Worm (Caenorhabditis elegans) whole organism, young adult: ENCODE data around the gene W01B6.6.

ENCODE experiments used
- B0019.2 ChIP-seq: fragments of 200-800 bp; sonication (Bioruptor generic); conservative IDR thresholded peaks from 2 replicates; pipeline ENCODE4 v1.3.6; 2022; ENCODE audit warnings: missing genetic modification reagents, missing genetic modification characterization, missing compliant biosample characterization
- B0035.1 ChIP-seq: sonication (generic microtip); optimal IDR thresholded peaks from 2 replicates; lab custom pipeline; 2016; ENCODE audit warnings: missing genetic modification characterization, mild to moderate bottlenecking, missing compliant biosample characterization, missing genotype, missing genetic modification reagents
- D2030.7 ChIP-seq: fragments of 200-800 bp; sonication (Bioruptor generic); IDR thresholded peaks from 2 replicates; pipeline ENCODE4 v1.3.6; 2022; ENCODE audit warnings: missing genetic modification reagents, missing genetic modification characterization, missing compliant biosample characterization
- F23B12.7 ChIP-seq: sonication (generic microtip); optimal IDR thresholded peaks from 2 replicates; lab custom pipeline; 2017; ENCODE audit warnings: missing genetic modification characterization, mild to moderate bottlenecking, missing compliant biosample characterization, antibody characterized with exemption, moderate library complexity; ENCODE audit not compliant: insufficient read depth
- F57C9.4 ChIP-seq: sonication (generic microtip); optimal IDR thresholded peaks from 2 replicates; lab custom pipeline; 2017; ENCODE audit warnings: mild to moderate bottlenecking, missing genetic modification characterization, missing compliant biosample characterization
- K11D2.4 ChIP-seq: fragments of 200-800 bp; sonication (Bioruptor generic); IDR thresholded peaks from 2 replicates; pipeline ENCODE4 v1.3.6; 2022; ENCODE audit warnings: missing genetic modification reagents, missing genetic modification characterization, missing compliant biosample characterization
- T26A5.8 ChIP-seq: sonication (generic microtip); optimal IDR thresholded peaks from 2 replicates; lab custom pipeline; 2016; ENCODE audit warnings: missing genetic modification characterization, missing compliant biosample characterization
- Y95B8A.8 ChIP-seq: fragments of 200-800 bp; sonication (Bioruptor generic); IDR thresholded peaks from 2 replicates; pipeline ENCODE4 v1.3.6; 2022; ENCODE audit warnings: missing genetic modification reagents, missing genetic modification characterization, missing compliant biosample characterization
- attf-3 ChIP-seq: fragments of 200-800 bp; sonication (Bioruptor generic); conservative IDR thresholded peaks from 2 replicates; pipeline ENCODE4 v1.3.6; 2022; ENCODE audit warnings: missing genetic modification reagents, missing genetic modification characterization, missing compliant biosample characterization
- attf-5 ChIP-seq: fragments of 200-800 bp; sonication (Bioruptor generic); optimal IDR thresholded peaks from 2 replicates; lab custom pipeline; 2018; ENCODE audit warnings: mild to moderate bottlenecking, missing genetic modification characterization, missing compliant biosample characterization
- bed-1 ChIP-seq: fragments of 200-800 bp; sonication (Bioruptor generic); IDR thresholded peaks from 2 replicates; pipeline ENCODE4 v1.3.6; 2022; ENCODE audit warnings: missing genetic modification reagents, missing genetic modification characterization, missing compliant biosample characterization
- ccch-3 ChIP-seq: fragments of 200-800 bp; sonication (Bioruptor generic); optimal IDR thresholded peaks from 2 replicates; lab custom pipeline; 2018; ENCODE audit warnings: mild to moderate bottlenecking, missing genetic modification characterization, missing compliant biosample characterization
- cebp-1 ChIP-seq, 2 experiments: fragments of 200-800 bp in 1 of 2; sonication (Bioruptor generic) in 1 of 2; sonication (generic microtip) in 1 of 2; IDR thresholded peaks in 1 of 2; optimal IDR thresholded peaks in 1 of 2; 2 replicates each; pipeline versions ENCODE4 v1.3.6 to Lab custom; 2017 to 2022; ENCODE audit warnings: missing compliant biosample characterization in 2 of 2, missing genetic modification characterization in 2 of 2, mild to moderate bottlenecking in 1 of 2, missing genetic modification reagents in 1 of 2, moderate library complexity in 1 of 2
- ceh-100 ChIP-seq: fragments of 200-800 bp; sonication (Bioruptor generic); IDR thresholded peaks from 2 replicates; pipeline ENCODE4 v1.3.6; 2022; ENCODE audit warnings: missing genetic modification reagents, missing genetic modification characterization, missing compliant biosample characterization
- ceh-27 ChIP-seq: fragments of 200-800 bp; sonication (Bioruptor generic); optimal IDR thresholded peaks from 2 replicates; lab custom pipeline; 2018; ENCODE audit warnings: mild to moderate bottlenecking, missing genetic modification characterization, moderate library complexity, missing compliant biosample characterization
- die-1 ChIP-seq: sonication (generic microtip); optimal IDR thresholded peaks from 2 replicates; lab custom pipeline; 2016; ENCODE audit warnings: missing genotype, mild to moderate bottlenecking, missing genetic modification characterization, missing compliant biosample characterization
- dpl-1 ChIP-seq: fragments of 150-350 bp; optimal IDR thresholded peaks from 2 replicates; lab custom pipeline; 2014; ENCODE audit warnings: missing biosample characterization, missing genetic modification reagents, missing genetic modification characterization
- efl-1 ChIP-seq: fragments of 150-350 bp; optimal IDR thresholded peaks from 2 replicates; lab custom pipeline; 2014; ENCODE audit warnings: missing biosample characterization, missing genetic modification reagents, missing genetic modification characterization
- fkh-3 ChIP-seq: sonication (generic microtip); optimal IDR thresholded peaks from 2 replicates; lab custom pipeline; 2016; ENCODE audit warnings: mild to moderate bottlenecking, missing genetic modification characterization, missing compliant biosample characterization
- hlh-12 ChIP-seq: sonication (generic microtip); optimal IDR thresholded peaks from 2 replicates; lab custom pipeline; 2016; ENCODE audit warnings: missing genetic modification characterization, missing compliant biosample characterization
- hsf-1 ChIP-seq: fragments of 200-800 bp; sonication (Bioruptor generic); IDR thresholded peaks from 2 replicates; pipeline ENCODE4 v1.3.6; 2022; ENCODE audit warnings: missing genetic modification reagents, missing genetic modification characterization, missing compliant biosample characterization
- lag-1 ChIP-seq: fragments of 200-800 bp; sonication (Bioruptor generic); IDR thresholded peaks from 2 replicates; pipeline ENCODE4 v1.3.6; 2022; ENCODE audit warnings: missing genetic modification reagents, missing genetic modification characterization, missing compliant biosample characterization
- lin-54 ChIP-seq: fragments of 200-800 bp; sonication (Bioruptor generic); optimal IDR thresholded peaks from 2 replicates; lab custom pipeline; 2018; ENCODE audit warnings: mild to moderate bottlenecking, missing genetic modification characterization, missing compliant biosample characterization
- lsl-1 ChIP-seq: fragments of 200-800 bp; sonication (Bioruptor generic); optimal IDR thresholded peaks from 2 replicates; lab custom pipeline; 2018; ENCODE audit warnings: mild to moderate bottlenecking, missing genetic modification characterization, moderate library complexity, missing compliant biosample characterization
- lsy-27 ChIP-seq: sonication (generic microtip); optimal IDR thresholded peaks from 2 replicates; lab custom pipeline; 2017; ENCODE audit warnings: missing genetic modification characterization, mild to moderate bottlenecking, missing compliant biosample characterization, antibody characterized with exemption, missing genotype, borderline replicate concordance; ENCODE audit not compliant: insufficient read depth
- madf-6 ChIP-seq: fragments of 200-800 bp; sonication (Bioruptor generic); IDR thresholded peaks from 2 replicates; pipeline ENCODE4 v1.3.6; 2022; ENCODE audit warnings: missing genetic modification reagents, missing genetic modification characterization, missing compliant biosample characterization
- madf-8 ChIP-seq: fragments of 200-800 bp; sonication (Bioruptor generic); conservative IDR thresholded peaks from 2 replicates; pipeline ENCODE4 v1.3.6; 2022; ENCODE audit warnings: missing genetic modification reagents, missing genetic modification characterization, missing compliant biosample characterization
- mcd-1 ChIP-seq: fragments of 200-800 bp; sonication (Bioruptor generic); IDR thresholded peaks from 2 replicates; pipeline ENCODE4 v1.3.6; 2022; ENCODE audit warnings: missing genetic modification reagents, missing genetic modification characterization, missing compliant biosample characterization
- mxl-1 ChIP-seq: sonication (generic microtip); optimal IDR thresholded peaks from 2 replicates; lab custom pipeline; 2016; ENCODE audit warnings: missing genetic modification characterization, missing compliant biosample characterization
- nfya-1 ChIP-seq: sonication (generic microtip); optimal IDR thresholded peaks from 2 replicates; lab custom pipeline; 2017; ENCODE audit warnings: antibody characterized with exemption, missing compliant biosample characterization, missing genetic modification characterization, borderline replicate concordance; ENCODE audit not compliant: insufficient read depth
- nfya-2 ChIP-seq: fragments of 200-800 bp; sonication (Bioruptor generic); IDR thresholded peaks from 2 replicates; pipeline ENCODE4 v1.3.6; 2022; ENCODE audit warnings: missing genetic modification reagents, missing genetic modification characterization, missing compliant biosample characterization
- nhr-120 ChIP-seq: fragments of 200-800 bp; sonication (Bioruptor generic); IDR thresholded peaks from 2 replicates; pipeline ENCODE4 v1.3.6; 2022; ENCODE audit warnings: missing genetic modification characterization, missing compliant biosample characterization
- nhr-80 ChIP-seq: sonication (generic microtip); optimal IDR thresholded peaks from 2 replicates; lab custom pipeline; 2016; ENCODE audit warnings: missing genetic modification characterization, missing compliant biosample characterization
- rcor-1 ChIP-seq: fragments of 200-800 bp; sonication (Bioruptor generic); IDR thresholded peaks from 2 replicates; pipeline ENCODE4 v1.3.6; 2022; ENCODE audit warnings: missing genetic modification reagents, missing genetic modification characterization, missing compliant biosample characterization
- rec-8 ChIP-seq, 2 experiments: sonication (generic microtip); optimal IDR thresholded peaks; 2 replicates each; lab custom pipeline; 2016; ENCODE audit warnings: mild to moderate bottlenecking in 2 of 2, missing genetic modification characterization in 2 of 2, missing genetic modification reagents in 2 of 2, missing genotype in 2 of 2, missing biosample characterization in 1 of 2, missing compliant biosample characterization in 1 of 2, moderate library complexity in 1 of 2
- snpc-3.4 ChIP-seq: sonication (generic microtip); optimal IDR thresholded peaks from 2 replicates; lab custom pipeline; 2017; ENCODE audit warnings: missing genetic modification characterization, mild to moderate bottlenecking, missing compliant biosample characterization, antibody characterized with exemption, moderate library complexity, missing genotype, missing genetic modification reagents
- snpc-4 ChIP-seq, 5 experiments: fragments of 150-350 bp in 1 of 5; sonication (generic microtip) in 4 of 5; optimal IDR thresholded peaks; 2 replicates each; lab custom pipeline; 2014 to 2018; ENCODE audit warnings: missing genetic modification characterization in 5 of 5, missing biosample characterization in 3 of 5, antibody characterized with exemption in 2 of 5, mild to moderate bottlenecking in 2 of 5, missing compliant biosample characterization in 2 of 5, missing genotype in 2 of 5, moderate library complexity in 2 of 5, missing genetic modification reagents in 1 of 5
- tbp1 ChIP-seq: fragments of 200-800 bp; sonication (Bioruptor generic); optimal IDR thresholded peaks from 2 replicates; lab custom pipeline; 2018; ENCODE audit warnings: mild to moderate bottlenecking, missing genetic modification characterization, missing compliant biosample characterization
- xnd-1 ChIP-seq: sonication (generic microtip); optimal IDR thresholded peaks from 2 replicates; lab custom pipeline; 2016; ENCODE audit warnings: missing genotype, missing genetic modification reagents, missing genetic modification characterization, missing compliant biosample characterization
- zfh-2 ChIP-seq: fragments of 200-800 bp; sonication (Bioruptor generic); conservative IDR thresholded peaks from 2 replicates; pipeline ENCODE4 v1.3.6; 2022; ENCODE audit warnings: missing genetic modification reagents, missing genetic modification characterization, missing compliant biosample characterization
- ztf-28 ChIP-seq: fragments of 200-800 bp; sonication (Bioruptor generic); IDR thresholded peaks from 2 replicates; pipeline ENCODE4 v1.3.6; 2022; ENCODE audit warnings: missing genetic modification reagents, missing genetic modification characterization, missing compliant biosample characterization

The W01B6.6 gene

DNA sequence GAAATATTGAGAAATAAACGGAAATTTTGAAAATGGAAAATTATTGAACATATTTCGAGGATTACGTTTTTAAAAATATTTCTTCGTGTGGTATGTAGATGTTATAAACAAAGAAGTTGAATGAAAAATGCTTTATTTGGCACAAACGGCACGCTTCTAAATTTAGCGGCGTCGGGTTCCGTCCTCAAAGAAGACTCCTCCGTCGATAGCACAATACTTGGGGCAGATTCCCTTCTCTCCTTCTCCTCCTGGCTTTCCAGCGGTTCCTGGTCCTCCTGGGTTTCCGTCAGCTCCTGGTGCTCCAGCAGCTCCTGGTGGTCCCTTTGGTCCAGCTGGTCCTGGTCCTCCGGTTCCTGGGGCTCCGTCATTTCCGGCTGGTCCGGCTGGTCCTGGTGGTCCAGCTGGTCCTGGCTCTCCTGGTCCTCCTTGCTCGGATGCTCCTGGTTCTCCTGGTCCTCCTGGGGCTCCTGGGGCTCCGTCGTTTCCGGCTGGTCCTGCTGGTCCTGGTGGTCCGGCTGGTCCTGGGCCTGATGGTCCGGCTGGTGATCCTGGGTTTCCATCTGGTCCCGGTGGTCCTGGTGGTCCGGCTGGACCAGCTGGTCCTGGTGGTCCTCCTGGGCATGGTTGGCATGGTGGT, 3.5 kb downstream of the W01B6.6 start, which contains the start of gene W01B6.8 (continued):
- no peak for TF ChIP-seq cebp-1 (GFP tag; IDR thresholded peaks at IDR 0.05; lab: Robert Waterston, UW)
- TF ChIP-seq cebp-1 (tag; optimal IDR thresholded peaks at IDR 0.05; lab: Kevin White, UChicago) = no peak
- no peak for TF ChIP-seq B0019.2 (GFP tag; lab: Robert Waterston, UW)
- no peak for TF ChIP-seq T26A5.8
- no peak for TF ChIP-seq nfya-2 (GFP tag; lab: Robert Waterston, UW)
- no peak for TF ChIP-seq ceh-27 (GFP tag; lab: Kevin White, UChicago)
- TF ChIP-seq lsl-1 (GFP tag; lab: Kevin White, UChicago) = no peak
- no peak for TF ChIP-seq attf-5 (GFP tag; lab: Kevin White, UChicago)
- TF ChIP-seq B0035.1 = no peak
- TF ChIP-seq nfya-1 (tag; lab: Kevin White, UChicago) = no peak
- TF ChIP-seq hsf-1 (GFP tag; lab: Robert Waterston, UW) = no peak
- no peak for TF ChIP-seq F57C9.4 (tag; lab: Kevin White, UChicago)
- no peak for TF ChIP-seq rec-8 (tag; optimal IDR thresholded peaks at IDR 0.05; lab: Kevin White, UChicago)
- TF ChIP-seq dpl-1 (GFP tag; lab: Kevin White, UChicago) = no peak
- TF ChIP-seq xnd-1 (tag; lab: Kevin White, UChicago) = no peak
- TF ChIP-seq mxl-1 (tag; lab: Kevin White, UChicago) = no peak
- TF ChIP-seq snpc-4 (GFP tag; optimal IDR thresholded peaks at IDR 0.05; lab: Kevin White, UChicago) = no peak
- no peak for TF ChIP-seq snpc-4 (tag; optimal IDR thresholded peaks at IDR 0.05; lab: Kevin White, UChicago)
- no peak for TF ChIP-seq hlh-12 (tag; lab: Kevin White, UChicago)
- TF ChIP-seq mcd-1 (GFP tag; lab: Robert Waterston, UW) = peak; percentile 44; the same call in 1 of the 2 replicates
- peak; percentile 10 for TF ChIP-seq fkh-3 (tag; lab: Kevin White, UChicago)
- TF ChIP-seq Y95B8A.8 (GFP tag; lab: Robert Waterston, UW) = no peak
- peak; percentile 95 for TF ChIP-seq zfh-2 (GFP tag; lab: Robert Waterston, UW)

DNA sequence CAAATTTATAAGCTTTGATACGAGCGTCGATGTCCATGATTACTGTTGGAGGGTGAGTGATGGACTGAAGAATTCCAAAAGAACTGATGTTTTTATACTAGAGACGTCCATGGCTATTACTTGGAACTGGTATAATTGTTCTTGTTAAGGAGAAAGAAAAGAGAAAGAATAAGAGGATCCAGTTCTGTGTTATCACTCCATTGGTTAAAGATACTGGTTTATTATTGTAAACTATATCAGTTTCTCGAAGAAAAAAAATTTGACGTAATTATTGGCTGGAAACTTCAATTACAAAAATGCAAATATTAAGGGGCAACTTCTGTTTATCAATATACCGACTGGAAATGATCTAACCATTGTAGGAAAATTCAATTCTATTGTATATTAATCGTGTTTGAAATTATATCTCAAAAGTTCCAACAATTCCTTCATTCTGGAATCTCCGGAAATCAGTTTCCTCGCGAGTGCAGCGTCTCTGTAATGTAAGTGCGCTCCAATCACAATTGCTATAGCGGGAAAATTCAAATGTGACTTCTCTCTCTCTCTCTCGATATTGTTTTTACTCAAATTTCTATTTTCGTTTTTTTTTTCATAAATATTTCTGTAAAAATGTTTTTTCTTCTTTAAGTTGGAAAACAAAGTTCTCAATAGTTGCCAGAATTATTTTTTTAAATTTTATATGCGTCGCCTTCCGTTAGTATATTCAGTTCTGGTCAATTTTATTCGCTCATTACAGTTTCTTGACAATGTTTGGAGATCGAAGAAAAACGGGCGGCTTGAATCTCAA, 4.7 kb downstream of the W01B6.6 start, which contains the start of the genes col-2 and ndc-80:
col-2 (minus strand) TSS at position 51 of the 787 bp plus-strand sequence.
ndc-80 (plus strand) TSS at position 737 of the 787 bp plus-strand sequence.
- TF ChIP-seq lag-1 (GFP tag; lab: Robert Waterston, UW) (no peak), efl-1 (GFP tag; lab: Kevin White, UChicago) (peak; percentile 84), K11D2.4 (no peak), die-1 (tag; lab: Kevin White, UChicago) (no peak), mcd-1 (GFP tag; lab: Robert Waterston, UW) (peak; percentile 91), D2030.7 (GFP tag; lab: Robert Waterston, UW) (peak; percentile 48; the same call in 1 of the 2 replicates), lsy-27 (no peak), F23B12.7 (peak; percentile 91), ccch-3 (GFP tag; lab: Kevin White, UChicago) (no peak), snpc-3.4 (peak; percentile 55), nhr-120 (no peak), snpc-4 (GFP tag; optimal IDR thresholded peaks at IDR 0.05; lab: Kevin White, UChicago) (no peak), snpc-4 (tag; optimal IDR thresholded peaks at IDR 0.05; lab: Kevin White, UChicago) (peak in 2 of 4 experiments; percentile 26 to 46), xnd-1 (tag; lab: Kevin White, UChicago) (no peak), bed-1 (GFP tag; lab: Robert Waterston, UW) (no peak), tbp1 (GFP tag; lab: Kevin White, UChicago) (peak; percentile 23), rcor-1 (GFP tag; lab: Robert Waterston, UW) (0 out of 2 replicates have a peak, but pooled peaks have one; percentile 13), madf-8 (GFP tag; lab: Robert Waterston, UW) (peak; percentile 38), lsl-1 (GFP tag; lab: Kevin White, UChicago) (peak; percentile 44), ceh-100 (peak; percentile 95), nhr-80 (peak; percentile 32), lin-54 (GFP tag; lab: Kevin White, UChicago) (peak; percentile 78), ceh-27 (GFP tag; lab: Kevin White, UChicago) (peak; percentile 44), attf-3 (GFP tag; lab: Robert Waterston, UW) (peak; percentile 62; the same call in 1 of the 2 replicates), dpl-1 (GFP tag; lab: Kevin White, UChicago) (peak; percentile 68), madf-6 (GFP tag; lab: Robert Waterston, UW) (peak; percentile 40; the same call in 1 of the 2 replicates), ztf-28 (GFP tag; lab: Robert Waterston, UW) (no peak)
